Fruit fly (Drosophila melanogaster) whole organism, prepupa: ENCODE measurements around the gene Bet3.
A peak's percentile ranks its signal among the peaks of the same experiment; 100 is the strongest.

Experiments used
- Blimp-1 ChIP-seq: fragments of 200-800 bp; sonication (Bioruptor generic); optimal IDR thresholded peaks from 3 replicates; lab custom pipeline; 2017; ENCODE audit warnings: missing biosample characterization, missing genetic modification characterization, mild to moderate bottlenecking, moderate library complexity, missing genetic modification reagents
- CG10631 ChIP-seq: fragments of 200-800 bp; sonication (Bioruptor generic); optimal IDR thresholded peaks from 2 replicates; lab custom pipeline; 2016; ENCODE audit warnings: missing biosample characterization, missing genetic modification characterization
- CG11294 ChIP-seq: fragments of 200-800 bp; sonication (Bioruptor generic); IDR thresholded peaks from 2 replicates; pipeline ENCODE4 v1.3.6; 2022; ENCODE audit warnings: missing biosample characterization, missing genetic modification characterization
- CG11902 ChIP-seq: fragments of 200-800 bp; sonication (Bioruptor generic); optimal IDR thresholded peaks from 3 replicates; lab custom pipeline; 2016; ENCODE audit warnings: missing biosample characterization, missing genetic modification characterization
- CG1621 ChIP-seq: fragments of 200-800 bp; sonication (Bioruptor generic); optimal IDR thresholded peaks from 3 replicates; lab custom pipeline; 2018; ENCODE audit warnings: missing biosample characterization, mild to moderate bottlenecking, missing genetic modification characterization
- CG16779 ChIP-seq: fragments of 200-800 bp; sonication (Bioruptor generic); optimal IDR thresholded peaks from 3 replicates; lab custom pipeline; 2017; ENCODE audit warnings: missing biosample characterization, mild to moderate bottlenecking, missing genetic modification characterization
- CG31627 ChIP-seq: fragments of 200-800 bp; sonication (Bioruptor generic); optimal IDR thresholded peaks from 3 replicates; lab custom pipeline; 2016; ENCODE audit warnings: missing biosample characterization, missing genetic modification characterization
- CG34406 ChIP-seq: fragments of 200-800 bp; sonication (Bioruptor generic); optimal IDR thresholded peaks from 3 replicates; lab custom pipeline; 2016; ENCODE audit warnings: missing biosample characterization, missing genetic modification characterization
- CG3919 ChIP-seq: fragments of 200-800 bp; sonication (Bioruptor generic); optimal IDR thresholded peaks from 3 replicates; lab custom pipeline; 2016; ENCODE audit warnings: missing biosample characterization, missing genetic modification characterization
- CG4318 ChIP-seq: fragments of 200-800 bp; sonication (Bioruptor generic); optimal IDR thresholded peaks from 3 replicates; lab custom pipeline; 2017; ENCODE audit warnings: missing biosample characterization, mild to moderate bottlenecking, missing genetic modification characterization
- CG6163 ChIP-seq: fragments of 200-800 bp; sonication (Bioruptor generic); IDR thresholded peaks from 3 replicates; pipeline ENCODE4 v1.3.6; 2022; ENCODE audit warnings: missing biosample characterization, missing genetic modification characterization
- CG6854 ChIP-seq: fragments of 200-800 bp; sonication (Bioruptor generic); optimal IDR thresholded peaks from 2 replicates; lab custom pipeline; 2017; ENCODE audit warnings: missing biosample characterization, mild to moderate bottlenecking, missing genetic modification characterization
- CG8119 ChIP-seq: fragments of 200-800 bp; sonication (Bioruptor generic); IDR thresholded peaks from 3 replicates; pipeline ENCODE4 v1.3.6; 2022; ENCODE audit warnings: missing biosample characterization, missing genetic modification characterization
- CG8632 ChIP-seq: fragments of 200-800 bp; sonication (Bioruptor generic); optimal IDR thresholded peaks from 3 replicates; lab custom pipeline; 2016; ENCODE audit warnings: missing biosample characterization, missing genetic modification characterization
- CG9139 ChIP-seq: fragments of 200-800 bp; sonication (Bioruptor generic); optimal IDR thresholded peaks from 3 replicates; lab custom pipeline; 2017; ENCODE audit warnings: missing biosample characterization, mild to moderate bottlenecking, missing genetic modification characterization
- Eip75B ChIP-seq: fragments of 200-800 bp; sonication (Bioruptor generic); optimal IDR thresholded peaks from 3 replicates; lab custom pipeline; 2016; ENCODE audit warnings: missing biosample characterization, missing genetic modification characterization
- Eip78C ChIP-seq: fragments of 200-800 bp; sonication (Bioruptor generic); peaks from one replicate; lab custom pipeline; 2016; ENCODE audit warnings: missing biosample characterization, missing genetic modification characterization
- Eip93F ChIP-seq: fragments of 200-800 bp; sonication (Bioruptor generic); optimal IDR thresholded peaks from 2 replicates; lab custom pipeline; 2016; ENCODE audit warnings: missing biosample characterization, mild to moderate bottlenecking, missing genetic modification characterization
- Ets21C ChIP-seq: fragments of 200-800 bp; sonication (Bioruptor generic); optimal IDR thresholded peaks from 3 replicates; lab custom pipeline; 2016; ENCODE audit warnings: missing biosample characterization, missing genetic modification characterization
- Ets96B ChIP-seq: fragments of 200-800 bp; optimal IDR thresholded peaks from 2 replicates; lab custom pipeline; 2019; ENCODE audit warnings: missing biosample characterization, mild to moderate bottlenecking, missing genetic modification characterization, moderate library complexity
- Hr38 ChIP-seq: sonication (Bioruptor generic); optimal IDR thresholded peaks from 2 replicates; lab custom pipeline; 2016; ENCODE audit warnings: missing biosample characterization, missing genetic modification characterization
- Hr39 ChIP-seq: fragments of 200-800 bp; sonication (Bioruptor generic); optimal IDR thresholded peaks from 2 replicates; lab custom pipeline; 2016; ENCODE audit warnings: missing biosample characterization, missing genetic modification characterization
- Hr4 ChIP-seq: fragments of 200-800 bp; sonication (Bioruptor generic); optimal IDR thresholded peaks from 3 replicates; lab custom pipeline; 2016; ENCODE audit warnings: missing biosample characterization, missing genetic modification characterization
- Met ChIP-seq: fragments of 200-800 bp; sonication (Bioruptor generic); optimal IDR thresholded peaks from 3 replicates; lab custom pipeline; 2016; ENCODE audit warnings: missing biosample characterization, missing genetic modification characterization
- OdsH ChIP-seq: fragments of 200-800 bp; sonication (Bioruptor generic); optimal IDR thresholded peaks from 3 replicates; lab custom pipeline; 2016; ENCODE audit warnings: missing biosample characterization, missing genetic modification characterization
- Smox ChIP-seq: fragments of 200-800 bp; sonication (Bioruptor generic); optimal IDR thresholded peaks from 3 replicates; lab custom pipeline; 2016; ENCODE audit warnings: missing biosample characterization, missing genetic modification characterization
- Sox102F ChIP-seq: fragments of 200-800 bp; sonication (Bioruptor generic); optimal IDR thresholded peaks from 2 replicates; lab custom pipeline; 2016; ENCODE audit warnings: missing biosample characterization, mild to moderate bottlenecking, missing genetic modification characterization
- Sox14 ChIP-seq: fragments of 200-800 bp; sonication (Bioruptor generic); optimal IDR thresholded peaks from 3 replicates; lab custom pipeline; 2016; ENCODE audit warnings: missing biosample characterization, missing genetic modification characterization
- Sox15 ChIP-seq: fragments of 200-800 bp; sonication (Bioruptor generic); optimal IDR thresholded peaks from 3 replicates; lab custom pipeline; 2016; ENCODE audit warnings: missing biosample characterization, missing genetic modification characterization
- achi ChIP-seq: fragments of 200-800 bp; sonication (Bioruptor generic); optimal IDR thresholded peaks from 3 replicates; lab custom pipeline; 2016; ENCODE audit warnings: missing biosample characterization, missing genetic modification characterization
- acj6 ChIP-seq: fragments of 200-800 bp; sonication (Bioruptor generic); optimal IDR thresholded peaks from 3 replicates; lab custom pipeline; 2016; ENCODE audit warnings: missing biosample characterization, missing genetic modification characterization
- cyc ChIP-seq: fragments of 200-800 bp; sonication (Bioruptor generic); optimal IDR thresholded peaks from 3 replicates; lab custom pipeline; 2016; ENCODE audit warnings: missing biosample characterization, missing genetic modification characterization
- dac ChIP-seq: fragments of 200-800 bp; sonication (Bioruptor generic); optimal IDR thresholded peaks from 2 replicates; lab custom pipeline; 2017; ENCODE audit warnings: missing biosample characterization, mild to moderate bottlenecking, missing genetic modification characterization
- dsx ChIP-seq: fragments of 200-800 bp; optimal IDR thresholded peaks from 3 replicates; lab custom pipeline; 2019; ENCODE audit warnings: missing biosample characterization, mild to moderate bottlenecking, missing genetic modification characterization, moderate library complexity; ENCODE audit not compliant: poor library complexity, severe bottlenecking
- eg ChIP-seq: fragments of 200-800 bp; sonication (Bioruptor generic); IDR thresholded peaks from 3 replicates; pipeline ENCODE4 v1.3.6; 2022; ENCODE audit warnings: missing biosample characterization, missing genetic modification characterization
- fd85E ChIP-seq: fragments of 200-800 bp; sonication (Bioruptor generic); optimal IDR thresholded peaks from 3 replicates; lab custom pipeline; 2016; ENCODE audit warnings: missing biosample characterization, missing genetic modification characterization
- fkh ChIP-seq: fragments of 200-800 bp; sonication (Bioruptor generic); optimal IDR thresholded peaks from 3 replicates; lab custom pipeline; 2017; ENCODE audit warnings: missing biosample characterization, mild to moderate bottlenecking, missing genetic modification characterization, moderate library complexity
- lz ChIP-seq: fragments of 200-800 bp; sonication (Bioruptor generic); optimal IDR thresholded peaks from 3 replicates; lab custom pipeline; 2016; ENCODE audit warnings: missing biosample characterization, missing genetic modification characterization
- net ChIP-seq: fragments of 200-800 bp; sonication (Bioruptor generic); optimal IDR thresholded peaks from 3 replicates; lab custom pipeline; 2016; ENCODE audit warnings: missing biosample characterization, missing genetic modification characterization
- pdm3 ChIP-seq: fragments of 200-800 bp; sonication (Bioruptor generic); optimal IDR thresholded peaks from 3 replicates; lab custom pipeline; 2016; ENCODE audit warnings: missing biosample characterization, missing genetic modification characterization
- salr ChIP-seq, 2 experiments: fragments of 200-800 bp; sonication (Bioruptor generic); optimal IDR thresholded peaks; 3 replicates each; lab custom pipeline; 2016 to 2018; ENCODE audit warnings: missing biosample characterization in 2 of 2, missing genetic modification characterization in 2 of 2, mild to moderate bottlenecking in 1 of 2
- spab ChIP-seq: fragments of 200-800 bp; sonication (Bioruptor generic); optimal IDR thresholded peaks from 2 replicates; lab custom pipeline; 2017; ENCODE audit warnings: missing biosample characterization, mild to moderate bottlenecking, missing genetic modification characterization, missing genetic modification reagents
- ss ChIP-seq, 2 experiments: fragments of 200-800 bp; sonication (Bioruptor generic); optimal IDR thresholded peaks; 2 replicates in 1 of 2; 3 replicates in 1 of 2; lab custom pipeline; 2017 to 2018; ENCODE audit warnings: mild to moderate bottlenecking in 2 of 2, missing biosample characterization in 2 of 2, missing genetic modification characterization in 2 of 2, moderate library complexity in 1 of 2
- topi ChIP-seq: fragments of 200-800 bp; sonication (Bioruptor generic); optimal IDR thresholded peaks from 3 replicates; lab custom pipeline; 2016; ENCODE audit warnings: missing biosample characterization, missing genetic modification characterization
- vri ChIP-seq: fragments of 200-800 bp; sonication (Bioruptor generic); optimal IDR thresholded peaks from 3 replicates; lab custom pipeline; 2016; ENCODE audit warnings: missing biosample characterization, mild to moderate bottlenecking, missing genetic modification characterization

The Bet3 gene

DNA sequence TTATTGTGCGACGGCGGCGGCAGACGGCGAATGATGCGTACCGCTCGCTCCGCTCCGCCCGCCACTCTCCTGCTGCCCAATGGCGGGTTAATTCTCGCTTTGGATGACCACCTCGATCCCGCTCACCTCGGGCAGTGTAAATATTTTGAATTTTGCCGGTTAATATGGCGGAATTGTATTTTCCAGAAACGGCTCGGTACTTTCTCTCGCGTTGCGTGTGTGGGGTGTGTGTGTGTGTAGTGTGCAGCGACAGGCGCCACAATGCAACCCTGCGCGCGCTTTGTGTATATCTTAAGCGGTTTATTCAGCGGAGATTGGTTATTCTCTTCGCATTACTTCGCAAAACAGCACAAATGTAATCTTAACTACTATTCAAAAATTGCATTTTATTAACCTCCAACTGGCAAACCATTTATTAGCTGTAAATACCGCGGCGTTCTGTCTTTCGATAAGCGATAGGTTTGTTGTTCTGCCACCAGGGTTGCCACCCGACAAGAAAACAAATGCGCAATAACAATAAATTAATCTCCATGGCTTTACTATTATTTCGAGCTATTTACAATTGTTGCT, 13.8 kb upstream of the Bet3 start, which contains the start of the genes phol and CG3552 (continued):
- TF ChIP-seq cyc, result no peak
- TF ChIP-seq CG11902 (GFP tag; lab: Kevin White, UChicago), result no peak
- no peak for TF ChIP-seq CG34406 (GFP tag; lab: Kevin White, UChicago)
- TF ChIP-seq CG8632 (GFP tag; lab: Kevin White, UChicago), result no peak
- TF ChIP-seq ss (GFP tag; optimal IDR thresholded peaks at IDR 0.05; lab: Kevin White, UChicago), result peak in 1 of 2 experiments; percentile 27
- TF ChIP-seq acj6 (GFP tag; lab: Kevin White, UChicago), result no peak
- TF ChIP-seq CG8119 (GFP tag; lab: Robert Waterston, UW), result no peak
- TF ChIP-seq Eip93F, result no peak
- TF ChIP-seq CG10631 (GFP tag; lab: Kevin White, UChicago), result no peak
- TF ChIP-seq lz (GFP tag; lab: Kevin White, UChicago), result no peak
- peak; percentile 24 for TF ChIP-seq fkh
- TF ChIP-seq CG6163, result no peak
- no peak for TF ChIP-seq pdm3 (GFP tag; lab: Kevin White, UChicago)
- no peak for TF ChIP-seq net (GFP tag; lab: Kevin White, UChicago)
- TF ChIP-seq Ets21C (GFP tag; lab: Kevin White, UChicago), result peak; percentile 8
- no peak for TF ChIP-seq dsx (GFP tag; lab: Kevin White, UChicago)
- no peak for TF ChIP-seq Sox15 (GFP tag; lab: Kevin White, UChicago)
- TF ChIP-seq spab (GFP tag; lab: Kevin White, UChicago), result no peak
- no peak for TF ChIP-seq salr (GFP tag; optimal IDR thresholded peaks at IDR 0.05; lab: Kevin White, UChicago)
- no peak for TF ChIP-seq Smox (GFP tag; lab: Kevin White, UChicago)
- no peak for TF ChIP-seq achi
- no peak for TF ChIP-seq CG3919
- no peak for TF ChIP-seq Ets96B (tag; lab: Kevin White, UChicago)
- TF ChIP-seq Blimp-1, result peak; percentile 10
- no peak for TF ChIP-seq Hr38 (GFP tag; lab: Kevin White, UChicago)
- TF ChIP-seq, all 60 proteins: peak for 9

DNA sequence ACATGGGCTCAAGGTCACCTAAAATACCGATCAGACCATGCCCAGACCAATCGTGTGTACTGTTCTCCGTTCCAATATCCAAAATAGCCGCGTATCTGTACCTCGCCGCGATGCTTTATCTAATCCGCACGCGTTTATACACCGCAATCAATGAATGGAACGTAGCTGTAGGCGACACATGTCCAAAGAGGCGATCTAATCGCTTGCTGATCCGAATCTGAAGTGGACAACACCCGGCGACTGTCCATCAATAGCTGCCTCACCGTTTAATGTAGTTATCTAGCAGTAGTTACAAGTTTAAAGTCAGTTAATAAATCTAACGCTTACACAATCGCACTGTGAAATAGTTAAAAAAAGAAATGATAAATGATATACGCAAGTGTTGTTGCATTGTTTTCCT, 10.4 kb upstream of the Bet3 start:
- TF ChIP-seq dac (GFP tag; lab: Kevin White, UChicago), result no peak
- TF ChIP-seq CG16779, result no peak
- TF ChIP-seq Sox14 (GFP tag; lab: Kevin White, UChicago), result no peak
- no peak for TF ChIP-seq Ets21C (GFP tag; lab: Kevin White, UChicago)
- no peak for TF ChIP-seq Sox102F (GFP tag; lab: Kevin White, UChicago)
- TF ChIP-seq Eip75B (GFP tag; lab: Kevin White, UChicago), result no peak
- TF ChIP-seq Eip78C (GFP tag; lab: Kevin White, UChicago), result no peak
- TF ChIP-seq CG11294 (GFP tag; lab: Robert Waterston, UW), result no peak
- no peak for TF ChIP-seq eg (GFP tag; lab: Robert Waterston, UW)
- no peak for TF ChIP-seq CG11902 (GFP tag; lab: Kevin White, UChicago)
- no peak for TF ChIP-seq Hr39 (GFP tag; lab: Kevin White, UChicago)
- no peak for TF ChIP-seq CG10631 (GFP tag; lab: Kevin White, UChicago)
- TF ChIP-seq acj6 (GFP tag; lab: Kevin White, UChicago), result no peak

DNA sequence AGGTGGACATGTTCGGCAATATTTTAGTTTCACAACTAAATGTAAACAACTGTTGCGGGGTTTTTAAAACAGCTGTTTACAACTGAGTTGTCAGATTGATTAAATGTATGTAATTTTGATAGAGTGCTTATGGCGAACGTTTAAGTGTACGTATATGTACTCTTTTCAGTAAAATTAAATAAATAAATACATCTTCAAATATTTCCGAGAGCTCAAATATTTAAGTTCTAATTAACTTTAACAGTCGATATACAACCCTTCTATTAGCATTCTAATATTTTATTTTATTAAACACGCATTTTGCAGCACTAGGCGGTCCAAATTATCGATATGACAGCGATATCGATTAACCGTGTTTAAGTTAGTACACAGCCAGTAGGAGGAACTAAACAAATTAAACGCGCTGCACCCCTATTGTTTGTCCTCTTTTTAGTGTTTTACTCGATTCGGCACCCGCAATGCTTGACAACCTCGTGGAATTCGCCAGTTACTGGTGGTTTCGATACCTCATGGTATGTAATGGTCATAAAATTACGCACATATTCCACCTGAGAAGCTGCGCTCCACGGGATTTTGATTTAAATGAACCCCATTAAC, 9.6 kb upstream of the Bet3 start, which contains the start of the genes CG3448 and ghi:
TSS of gene CG3448 (minus strand) at position 51 of the 597 bp plus-strand sequence.
TSS of gene ghi (plus strand) at position 355 of the 597 bp plus-strand sequence.
- TF ChIP-seq Blimp-1, result peak; percentile 25
- peak; percentile 22 for TF ChIP-seq CG6854 (GFP tag; lab: Kevin White, UChicago)
- no peak for TF ChIP-seq CG11294 (GFP tag; lab: Robert Waterston, UW)
- TF ChIP-seq OdsH (GFP tag; lab: Kevin White, UChicago), result no peak
- TF ChIP-seq Eip93F, result peak; percentile 64
- TF ChIP-seq cyc, result peak; percentile 67
- peak; percentile 58 for TF ChIP-seq dsx (GFP tag; lab: Kevin White, UChicago)
- peak; percentile 31 for TF ChIP-seq Ets21C (GFP tag; lab: Kevin White, UChicago)
- peak; percentile 66 for TF ChIP-seq Hr4 (GFP tag; lab: Kevin White, UChicago)
- TF ChIP-seq topi (GFP tag; lab: Kevin White, UChicago), result peak; percentile 55
- peak; percentile 23 for TF ChIP-seq CG31627 (GFP tag; lab: Kevin White, UChicago)
- TF ChIP-seq CG9139 (GFP tag; lab: Kevin White, UChicago), result no peak
- peak; percentile 89 for TF ChIP-seq Eip78C (GFP tag; lab: Kevin White, UChicago)
- peak; percentile 28 for TF ChIP-seq Hr39 (GFP tag; lab: Kevin White, UChicago)
- peak; percentile 22 for TF ChIP-seq fd85E (GFP tag; lab: Kevin White, UChicago)
- no peak for TF ChIP-seq dac (GFP tag; lab: Kevin White, UChicago)
- TF ChIP-seq CG4318, result no peak
- peak; percentile 11 for TF ChIP-seq CG1621 (tag; lab: Kevin White, UChicago)
- peak; percentile 63 for TF ChIP-seq Met (GFP tag; lab: Kevin White, UChicago)
- peak; percentile 47 for TF ChIP-seq net (GFP tag; lab: Kevin White, UChicago)
- TF ChIP-seq Eip75B (GFP tag; lab: Kevin White, UChicago), result peak; percentile 72
- peak; percentile 32 for TF ChIP-seq vri
- TF ChIP-seq CG16779, result no peak
